Fruit fly (Drosophila melanogaster) whole organism, prepupa: ENCODE results near the gene CG14861.

Experiments
- CG10631 ChIP-seq: fragments of 200-800 bp; sonication (Bioruptor generic); optimal IDR thresholded peaks from 2 replicates; lab custom pipeline; 2016; ENCODE audit warnings: missing biosample characterization, missing genetic modification characterization
- CG10669 ChIP-seq: fragments of 200-800 bp; sonication (Bioruptor generic); optimal IDR thresholded peaks from 3 replicates; lab custom pipeline; 2018; ENCODE audit warnings: missing biosample characterization, mild to moderate bottlenecking, missing genetic modification characterization, moderate library complexity
- CG11294 ChIP-seq: fragments of 200-800 bp; sonication (Bioruptor generic); IDR thresholded peaks from 2 replicates; pipeline ENCODE4 v1.3.6; 2022; ENCODE audit warnings: missing biosample characterization, missing genetic modification characterization
- CG11902 ChIP-seq: fragments of 200-800 bp; sonication (Bioruptor generic); optimal IDR thresholded peaks from 3 replicates; lab custom pipeline; 2016; ENCODE audit warnings: missing biosample characterization, missing genetic modification characterization
- CG15336 ChIP-seq: fragments of 200-800 bp; sonication (Bioruptor generic); IDR thresholded peaks from 2 replicates; pipeline ENCODE4 v1.3.6; 2022; ENCODE audit warnings: missing biosample characterization, missing genetic modification characterization
- CG1621 ChIP-seq: fragments of 200-800 bp; sonication (Bioruptor generic); optimal IDR thresholded peaks from 3 replicates; lab custom pipeline; 2018; ENCODE audit warnings: missing biosample characterization, mild to moderate bottlenecking, missing genetic modification characterization
- CG16779 ChIP-seq: fragments of 200-800 bp; sonication (Bioruptor generic); optimal IDR thresholded peaks from 3 replicates; lab custom pipeline; 2017; ENCODE audit warnings: missing biosample characterization, mild to moderate bottlenecking, missing genetic modification characterization
- CG3032 ChIP-seq: fragments of 200-800 bp; optimal IDR thresholded peaks from 2 replicates; lab custom pipeline; 2019; ENCODE audit warnings: missing biosample characterization, mild to moderate bottlenecking, missing genetic modification characterization, moderate library complexity
- CG31627 ChIP-seq: fragments of 200-800 bp; sonication (Bioruptor generic); optimal IDR thresholded peaks from 3 replicates; lab custom pipeline; 2016; ENCODE audit warnings: missing biosample characterization, missing genetic modification characterization
- CG32006 ChIP-seq: fragments of 200-800 bp; sonication (Bioruptor generic); optimal IDR thresholded peaks from 3 replicates; lab custom pipeline; 2017; ENCODE audit warnings: missing biosample characterization, mild to moderate bottlenecking, missing genetic modification characterization
- CG3919 ChIP-seq: fragments of 200-800 bp; sonication (Bioruptor generic); optimal IDR thresholded peaks from 3 replicates; lab custom pipeline; 2016; ENCODE audit warnings: missing biosample characterization, missing genetic modification characterization
- CG6163 ChIP-seq: fragments of 200-800 bp; sonication (Bioruptor generic); IDR thresholded peaks from 3 replicates; pipeline ENCODE4 v1.3.6; 2022; ENCODE audit warnings: missing biosample characterization, missing genetic modification characterization
- CG6276 ChIP-seq: fragments of 200-800 bp; sonication (Bioruptor generic); optimal IDR thresholded peaks from 2 replicates; lab custom pipeline; 2017; ENCODE audit warnings: missing biosample characterization, mild to moderate bottlenecking, missing genetic modification characterization
- CG6792 ChIP-seq: fragments of 200-800 bp; sonication (Bioruptor generic); optimal IDR thresholded peaks from 3 replicates; lab custom pipeline; 2016; ENCODE audit warnings: missing biosample characterization, missing genetic modification characterization
- CG6808 ChIP-seq: fragments of 200-800 bp; sonication (Bioruptor generic); optimal IDR thresholded peaks from 3 replicates; lab custom pipeline; 2017; ENCODE audit warnings: missing biosample characterization, missing genetic modification characterization, mild to moderate bottlenecking, moderate library complexity, missing genetic modification reagents
- CG6854 ChIP-seq: fragments of 200-800 bp; sonication (Bioruptor generic); optimal IDR thresholded peaks from 2 replicates; lab custom pipeline; 2017; ENCODE audit warnings: missing biosample characterization, mild to moderate bottlenecking, missing genetic modification characterization
- CG7368 ChIP-seq: fragments of 200-800 bp; sonication (Bioruptor generic); optimal IDR thresholded peaks from 3 replicates; lab custom pipeline; 2016; ENCODE audit warnings: missing biosample characterization, missing genetic modification characterization
- CG8119 ChIP-seq: fragments of 200-800 bp; sonication (Bioruptor generic); IDR thresholded peaks from 3 replicates; pipeline ENCODE4 v1.3.6; 2022; ENCODE audit warnings: missing biosample characterization, missing genetic modification characterization
- CG8319 ChIP-seq: fragments of 200-800 bp; sonication (Bioruptor generic); optimal IDR thresholded peaks from 3 replicates; lab custom pipeline; 2016; ENCODE audit warnings: missing biosample characterization, missing genetic modification characterization
- CG8632 ChIP-seq: fragments of 200-800 bp; sonication (Bioruptor generic); optimal IDR thresholded peaks from 3 replicates; lab custom pipeline; 2016; ENCODE audit warnings: missing biosample characterization, missing genetic modification characterization
- CG9139 ChIP-seq: fragments of 200-800 bp; sonication (Bioruptor generic); optimal IDR thresholded peaks from 3 replicates; lab custom pipeline; 2017; ENCODE audit warnings: missing biosample characterization, mild to moderate bottlenecking, missing genetic modification characterization
- Eip78C ChIP-seq: fragments of 200-800 bp; sonication (Bioruptor generic); peaks from one replicate; lab custom pipeline; 2016; ENCODE audit warnings: missing biosample characterization, missing genetic modification characterization
- Eip93F ChIP-seq: fragments of 200-800 bp; sonication (Bioruptor generic); optimal IDR thresholded peaks from 2 replicates; lab custom pipeline; 2016; ENCODE audit warnings: missing biosample characterization, mild to moderate bottlenecking, missing genetic modification characterization
- Ets21C ChIP-seq: fragments of 200-800 bp; sonication (Bioruptor generic); optimal IDR thresholded peaks from 3 replicates; lab custom pipeline; 2016; ENCODE audit warnings: missing biosample characterization, missing genetic modification characterization
- Ets96B ChIP-seq: fragments of 200-800 bp; optimal IDR thresholded peaks from 2 replicates; lab custom pipeline; 2019; ENCODE audit warnings: missing biosample characterization, mild to moderate bottlenecking, missing genetic modification characterization, moderate library complexity
- Gug ChIP-seq: fragments of 200-800 bp; sonication (Bioruptor generic); IDR thresholded peaks from 2 replicates; pipeline ENCODE4 v1.3.6; 2022; ENCODE audit warnings: missing biosample characterization, missing genetic modification characterization
- Hr38 ChIP-seq: sonication (Bioruptor generic); optimal IDR thresholded peaks from 2 replicates; lab custom pipeline; 2016; ENCODE audit warnings: missing biosample characterization, missing genetic modification characterization
- Hr39 ChIP-seq: fragments of 200-800 bp; sonication (Bioruptor generic); optimal IDR thresholded peaks from 2 replicates; lab custom pipeline; 2016; ENCODE audit warnings: missing biosample characterization, missing genetic modification characterization
- Hr4 ChIP-seq: fragments of 200-800 bp; sonication (Bioruptor generic); optimal IDR thresholded peaks from 3 replicates; lab custom pipeline; 2016; ENCODE audit warnings: missing biosample characterization, missing genetic modification characterization
- Lpt ChIP-seq: fragments of 200-800 bp; sonication (Bioruptor generic); optimal IDR thresholded peaks from 3 replicates; lab custom pipeline; 2016; ENCODE audit warnings: missing biosample characterization, missing genetic modification characterization
- Met ChIP-seq: fragments of 200-800 bp; sonication (Bioruptor generic); optimal IDR thresholded peaks from 3 replicates; lab custom pipeline; 2016; ENCODE audit warnings: missing biosample characterization, missing genetic modification characterization
- OdsH ChIP-seq: fragments of 200-800 bp; sonication (Bioruptor generic); optimal IDR thresholded peaks from 3 replicates; lab custom pipeline; 2016; ENCODE audit warnings: missing biosample characterization, missing genetic modification characterization
- Smox ChIP-seq: fragments of 200-800 bp; sonication (Bioruptor generic); optimal IDR thresholded peaks from 3 replicates; lab custom pipeline; 2016; ENCODE audit warnings: missing biosample characterization, missing genetic modification characterization
- Sox102F ChIP-seq: fragments of 200-800 bp; sonication (Bioruptor generic); optimal IDR thresholded peaks from 2 replicates; lab custom pipeline; 2016; ENCODE audit warnings: missing biosample characterization, mild to moderate bottlenecking, missing genetic modification characterization
- Sox14 ChIP-seq: fragments of 200-800 bp; sonication (Bioruptor generic); optimal IDR thresholded peaks from 3 replicates; lab custom pipeline; 2016; ENCODE audit warnings: missing biosample characterization, missing genetic modification characterization
- Sox15 ChIP-seq: fragments of 200-800 bp; sonication (Bioruptor generic); optimal IDR thresholded peaks from 3 replicates; lab custom pipeline; 2016; ENCODE audit warnings: missing biosample characterization, missing genetic modification characterization
- acj6 ChIP-seq: fragments of 200-800 bp; sonication (Bioruptor generic); optimal IDR thresholded peaks from 3 replicates; lab custom pipeline; 2016; ENCODE audit warnings: missing biosample characterization, missing genetic modification characterization
- cyc ChIP-seq: fragments of 200-800 bp; sonication (Bioruptor generic); optimal IDR thresholded peaks from 3 replicates; lab custom pipeline; 2016; ENCODE audit warnings: missing biosample characterization, missing genetic modification characterization
- eg ChIP-seq: fragments of 200-800 bp; sonication (Bioruptor generic); IDR thresholded peaks from 3 replicates; pipeline ENCODE4 v1.3.6; 2022; ENCODE audit warnings: missing biosample characterization, missing genetic modification characterization
- esn ChIP-seq: fragments of 200-800 bp; sonication (Bioruptor generic); optimal IDR thresholded peaks from 2 replicates; lab custom pipeline; 2016; ENCODE audit warnings: missing biosample characterization, mild to moderate bottlenecking, missing genetic modification characterization, moderate library complexity
- fd59A ChIP-seq: fragments of 200-800 bp; sonication (Bioruptor generic); optimal IDR thresholded peaks from 2 replicates; lab custom pipeline; 2017; ENCODE audit warnings: missing biosample characterization, mild to moderate bottlenecking, missing genetic modification characterization, missing genetic modification reagents
- fd85E ChIP-seq: fragments of 200-800 bp; sonication (Bioruptor generic); optimal IDR thresholded peaks from 3 replicates; lab custom pipeline; 2016; ENCODE audit warnings: missing biosample characterization, missing genetic modification characterization
- lz ChIP-seq: fragments of 200-800 bp; sonication (Bioruptor generic); optimal IDR thresholded peaks from 3 replicates; lab custom pipeline; 2016; ENCODE audit warnings: missing biosample characterization, missing genetic modification characterization
- net ChIP-seq: fragments of 200-800 bp; sonication (Bioruptor generic); optimal IDR thresholded peaks from 3 replicates; lab custom pipeline; 2016; ENCODE audit warnings: missing biosample characterization, missing genetic modification characterization
- pdm3 ChIP-seq: fragments of 200-800 bp; sonication (Bioruptor generic); optimal IDR thresholded peaks from 3 replicates; lab custom pipeline; 2016; ENCODE audit warnings: missing biosample characterization, missing genetic modification characterization
- salr ChIP-seq, 2 experiments: fragments of 200-800 bp; sonication (Bioruptor generic); optimal IDR thresholded peaks; 3 replicates each; lab custom pipeline; 2016 to 2018; ENCODE audit warnings: missing biosample characterization in 2 of 2, missing genetic modification characterization in 2 of 2, mild to moderate bottlenecking in 1 of 2
- spab ChIP-seq: fragments of 200-800 bp; sonication (Bioruptor generic); optimal IDR thresholded peaks from 2 replicates; lab custom pipeline; 2017; ENCODE audit warnings: missing biosample characterization, mild to moderate bottlenecking, missing genetic modification characterization, missing genetic modification reagents
- svp ChIP-seq: fragments of 200-800 bp; sonication (Bioruptor generic); peaks from one replicate; lab custom pipeline; 2016; ENCODE audit warnings: missing biosample characterization, missing genetic modification characterization
- vri ChIP-seq: fragments of 200-800 bp; sonication (Bioruptor generic); optimal IDR thresholded peaks from 3 replicates; lab custom pipeline; 2016; ENCODE audit warnings: missing biosample characterization, mild to moderate bottlenecking, missing genetic modification characterization

Gene CG14861

dm6 chr3R:15031662-15032061 lies 17.1 kb downstream of the CG14861 start (continued):
- TF ChIP-seq acj6 (GFP tag; lab: Kevin White, UChicago) (peak; percentile 18), CG8632 (GFP tag; lab: Kevin White, UChicago) (no peak), CG31627 (GFP tag; lab: Kevin White, UChicago) (no peak), CG6792 (GFP tag; lab: Kevin White, UChicago) (no peak), svp (peak; percentile 62), Lpt (GFP tag; lab: Kevin White, UChicago) (no peak), spab (GFP tag; lab: Kevin White, UChicago) (no peak), Sox102F (GFP tag; lab: Kevin White, UChicago) (no peak), CG6276 (peak; percentile 7), CG9139 (GFP tag; lab: Kevin White, UChicago) (no peak), CG6854 (no peak), Hr4 (GFP tag; lab: Kevin White, UChicago) (peak; percentile 44), CG6808 (GFP tag; lab: Kevin White, UChicago) (no peak), Sox15 (no peak), Eip78C (peak; percentile 75), Eip93F (GFP tag; lab: Kevin White, UChicago) (no peak), Sox14 (no peak), CG3919 (peak; percentile 7), eg (GFP tag; lab: Robert Waterston, UW) (0 out of 3 replicates have a peak, but pooled peaks have one; percentile 40), CG8319 (GFP tag; lab: Kevin White, UChicago) (no peak), fd85E (GFP tag; lab: Kevin White, UChicago) (no peak), CG15336 (no peak; the same call in 1 of the 2 replicates), Ets21C (GFP tag; lab: Kevin White, UChicago) (no peak), OdsH (GFP tag; lab: Kevin White, UChicago) (peak; percentile 1), Hr39 (GFP tag; lab: Kevin White, UChicago) (no peak), CG11294 (GFP tag; lab: Robert Waterston, UW) (0 out of 2 replicates have a peak, but pooled peaks have one; percentile 27), esn (GFP tag; lab: Kevin White, UChicago) (no peak), CG1621 (tag; lab: Kevin White, UChicago) (no peak), salr (GFP tag; optimal IDR thresholded peaks at IDR 0.05; lab: Kevin White, UChicago) (no peak), Smox (GFP tag; lab: Kevin White, UChicago) (no peak), CG7368 (no peak), Ets96B (no peak), fd59A (no peak), CG16779 (tag; lab: Kevin White, UChicago) (no peak), pdm3 (GFP tag; lab: Kevin White, UChicago) (peak; percentile 29), cyc (GFP tag; lab: Kevin White, UChicago) (no peak), CG10631 (GFP tag; lab: Kevin White, UChicago) (peak; percentile 24), Gug (GFP tag; lab: Robert Waterston, UW) (no peak), CG3032 (tag; lab: Kevin White, UChicago) (no peak), Hr38 (GFP tag; lab: Kevin White, UChicago) (no peak)
- TF ChIP-seq, all 60 proteins: peak for 16

- TF ChIP-seq Sox15 (no peak), Eip93F (GFP tag; lab: Kevin White, UChicago) (no peak), CG6163 (GFP tag; lab: Robert Waterston, UW) (no peak), CG10669 (GFP tag; lab: Kevin White, UChicago) (no peak), acj6 (GFP tag; lab: Kevin White, UChicago) (no peak), CG11902 (GFP tag; lab: Kevin White, UChicago) (no peak), Smox (GFP tag; lab: Kevin White, UChicago) (no peak), pdm3 (GFP tag; lab: Kevin White, UChicago) (no peak), CG32006 (GFP tag; lab: Kevin White, UChicago) (no peak), Met (no peak), fd85E (GFP tag; lab: Kevin White, UChicago) (no peak), net (GFP tag; lab: Kevin White, UChicago) (no peak), Ets96B (no peak), fd59A (no peak), lz (GFP tag; lab: Kevin White, UChicago) (no peak), salr (GFP tag; optimal IDR thresholded peaks at IDR 0.05; lab: Kevin White, UChicago) (no peak), CG8632 (GFP tag; lab: Kevin White, UChicago) (no peak), CG8119 (no peak), vri (GFP tag; lab: Kevin White, UChicago) (no peak)
- TF ChIP-seq, all 60 proteins: peak for 0
Observed at dm6 chr3R:15037066-15037465, 22.5 kb downstream of the CG14861 start, which contains the start of gene RpL10Aa. RpL10Aa (plus strand) TSS chr3R:15037366.
